Worm (Caenorhabditis elegans): ENCODE results near the gene ptr-18.

DNA sequence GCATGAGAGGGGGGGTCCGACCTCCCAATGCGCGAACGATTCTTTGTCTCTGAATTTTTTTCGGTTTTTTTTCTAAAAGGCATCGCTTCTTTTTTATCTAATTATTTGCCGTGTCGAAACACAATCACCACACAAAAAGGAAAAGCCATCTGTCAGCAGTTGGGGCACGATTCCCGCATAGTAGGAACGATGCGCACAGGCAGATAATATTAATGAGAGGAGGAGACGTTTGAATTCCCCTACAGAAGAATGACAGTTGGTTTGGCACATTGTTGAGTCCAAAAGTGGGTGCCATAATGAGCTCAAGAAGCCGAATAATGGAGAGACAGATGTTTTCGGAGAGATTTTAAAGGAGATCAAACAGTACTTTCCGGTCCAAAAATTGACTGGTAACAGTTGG, 19.4 kb downstream of the ptr-18 start:
- no peak for TF ChIP-seq ceh-36 (tag; optimal IDR thresholded peaks at IDR 0.05)
- TF ChIP-seq tra-4 (tag; optimal IDR thresholded peaks at IDR 0.05): no peak
- TF ChIP-seq ama-1 (optimal IDR thresholded peaks at IDR 0.05): no peak
- no peak for TF ChIP-seq tbx-11 (GFP tag; IDR thresholded peaks at IDR 0.05)
- TF ChIP-seq pes-1 (GFP tag; IDR thresholded peaks at IDR 0.05): no peak

Measured in whole organism, early embryonic.